In the genomic region with DNA sequence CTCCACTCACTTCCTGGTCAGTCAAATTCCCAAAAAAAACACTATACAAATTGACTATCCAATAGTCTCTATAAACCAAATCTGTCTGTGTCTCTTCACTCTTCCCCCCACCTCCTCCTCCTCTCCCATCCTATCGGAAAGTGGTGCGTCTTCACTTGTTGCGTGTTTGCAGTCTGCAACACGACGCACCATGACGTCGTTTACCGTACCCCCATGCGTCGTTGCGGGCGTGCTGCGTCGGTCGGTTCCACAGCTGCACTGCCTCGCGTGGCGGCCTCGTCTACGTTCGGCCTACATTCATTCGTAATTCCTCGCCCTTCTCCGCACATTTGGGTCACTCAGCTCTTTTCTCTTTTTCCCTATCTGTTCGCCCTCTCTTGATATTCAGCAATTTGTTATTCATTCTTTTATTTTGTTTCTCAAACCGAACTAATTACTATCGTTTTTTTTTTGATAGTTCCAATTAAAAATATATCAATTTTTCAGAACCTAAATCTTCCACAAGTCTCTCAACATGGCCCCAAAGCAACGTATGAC, we compare ENCODE assay signal across 4 worm cellular contexts.
TF ChIP-seq lines count a peak whose summit lies in the region.

A gene (plus strand): TSS at position 487 of the 537 bp plus-strand sequence.

TF ChIP-seq in whole organism, L2 larva, 48 proteins besides CTCF, POLR2A, EP300 and RAD21 (continued from another document):
- TF ChIP-seq alr-1 (tag; optimal IDR thresholded peaks at IDR 0.05; lab: Kevin White, UChicago), result no peak
- TF ChIP-seq egl-27 (tag; optimal IDR thresholded peaks at IDR 0.05; lab: Kevin White, UChicago), result peak; percentile 98
- TF ChIP-seq unc-39 (tag; optimal IDR thresholded peaks at IDR 0.05; lab: Kevin White, UChicago), result peak; percentile 78
- no peak for TF ChIP-seq elt-1 (tag; optimal IDR thresholded peaks at IDR 0.05; lab: Kevin White, UChicago)
- peak; percentile 95 for TF ChIP-seq ztf-4 (tag; optimal IDR thresholded peaks at IDR 0.05; lab: Kevin White, UChicago)
- no peak for TF ChIP-seq ztf-1 (GFP tag; conservative IDR thresholded peaks at IDR 0.05; lab: Robert Waterston, UW)
- TF ChIP-seq nhr-12 (tag; optimal IDR thresholded peaks at IDR 0.05; lab: Kevin White, UChicago), result no peak
- peak; percentile 13 for TF ChIP-seq mbf-1 (tag; optimal IDR thresholded peaks at IDR 0.05; lab: Kevin White, UChicago)
- TF ChIP-seq elt-3 (tag; optimal IDR thresholded peaks at IDR 0.05; lab: Kevin White, UChicago), result no peak
- peak; percentile 98 for TF ChIP-seq lin-13 (GFP tag; optimal IDR thresholded peaks at IDR 0.05; lab: Kevin White, UChicago)
- TF ChIP-seq unc-62 (GFP tag; optimal IDR thresholded peaks at IDR 0.05; lab: Kevin White, UChicago), result peak; percentile 71
- TF ChIP-seq ztf-11 (tag; optimal IDR thresholded peaks at IDR 0.05; lab: Kevin White, UChicago), result peak; percentile 53
- TF ChIP-seq nhr-6 (tag; optimal IDR thresholded peaks at IDR 0.05; lab: Kevin White, UChicago), result peak; percentile 95
- peak; percentile 89 for TF ChIP-seq nhr-10 (tag; optimal IDR thresholded peaks at IDR 0.05; lab: Kevin White, UChicago)
- TF ChIP-seq ceh-82 (tag; optimal IDR thresholded peaks at IDR 0.05; lab: Kevin White, UChicago), result peak; percentile 93
- peak; percentile 99 for TF ChIP-seq sma-3 (GFP tag; optimal IDR thresholded peaks at IDR 0.05; lab: Kevin White, UChicago)
- peak; percentile 96 to 97 for TF ChIP-seq mdl-1 (tag; optimal IDR thresholded peaks at IDR 0.05; lab: Kevin White, UChicago)
- no peak for TF ChIP-seq ama-1 (optimal IDR thresholded peaks at IDR 0.05; lab: Kevin White, UChicago)
- peak; percentile 91 for TF ChIP-seq snpc-4 (tag; optimal IDR thresholded peaks at IDR 0.05; lab: Kevin White, UChicago)
- peak; percentile 73 for TF ChIP-seq R02D3.7 (tag; optimal IDR thresholded peaks at IDR 0.05; lab: Kevin White, UChicago)
- peak; percentile 93 for TF ChIP-seq lin-11 (tag; optimal IDR thresholded peaks at IDR 0.05; lab: Kevin White, UChicago)
- TF ChIP-seq mab-5 (tag; optimal IDR thresholded peaks at IDR 0.05; lab: Kevin White, UChicago), result peak; percentile 90
- peak; percentile 99 for TF ChIP-seq nhr-21 (tag; optimal IDR thresholded peaks at IDR 0.05; lab: Kevin White, UChicago)
- TF ChIP-seq nhr-77 (tag; optimal IDR thresholded peaks at IDR 0.05; lab: Kevin White, UChicago), result peak; percentile 91
- peak; percentile 64 for TF ChIP-seq skn-1 (tag; optimal IDR thresholded peaks at IDR 0.05; lab: Kevin White, UChicago)
- TF ChIP-seq ceh-16 (tag; optimal IDR thresholded peaks at IDR 0.05; lab: Kevin White, UChicago), result peak; percentile 98
- TF ChIP-seq nhr-237 (tag; optimal IDR thresholded peaks at IDR 0.05; lab: Kevin White, UChicago), result peak; percentile 78
- TF ChIP-seq C34F6.9 (tag; optimal IDR thresholded peaks at IDR 0.05; lab: Kevin White, UChicago), result peak; percentile 94

TF ChIP-seq in whole organism, L4 larva, 104 proteins besides CTCF, POLR2A, EP300 and RAD21 (continued from another document and continues in another):
- TF ChIP-seq nhr-28 (tag; optimal IDR thresholded peaks at IDR 0.05; lab: Kevin White, UChicago) (peak; percentile 98), Y48G9A.11 (GFP tag; IDR thresholded peaks at IDR 0.05; lab: Robert Waterston, UW) (peak; percentile 49; the same call in 1 of the 2 replicates), lin-38 (GFP tag; IDR thresholded peaks at IDR 0.05; lab: Robert Waterston, UW) (peak; percentile 93), Y105C5A.15 (GFP tag; IDR thresholded peaks at IDR 0.05; lab: Robert Waterston, UW) (0 out of 2 replicates have a peak, but pooled peaks have one; percentile 55), nhr-11 (tag; optimal IDR thresholded peaks at IDR 0.05; lab: Kevin White, UChicago) (peak; percentile 96), daf-19 (GFP tag; conservative IDR thresholded peaks at IDR 0.05; lab: Robert Waterston, UW) (no peak), nhr-102 (tag; optimal IDR thresholded peaks at IDR 0.05; lab: Kevin White, UChicago) (peak; percentile 98), aha-1 (tag; lab: Kevin White, UChicago) (peak; percentile 100), pha-4 (GFP tag; IDR thresholded peaks at IDR 0.05; lab: Robert Waterston, UW) (peak; percentile 99), pha-4 (tag; optimal IDR thresholded peaks at IDR 0.05; lab: Kevin White, UChicago) (peak; percentile 51), Y75B8A.6 (GFP tag; IDR thresholded peaks at IDR 0.05; lab: Robert Waterston, UW) (peak; percentile 96), ama-1 (optimal IDR thresholded peaks at IDR 0.05; lab: Kevin White, UChicago) (peak; percentile 30), cey-2 (tag; optimal IDR thresholded peaks at IDR 0.05; lab: Kevin White, UChicago; ENCODE audit: borderline replicate concordance, insufficient read depth) (no peak), hlh-11 (tag; optimal IDR thresholded peaks at IDR 0.05; lab: Kevin White, UChicago) (peak; percentile 100), unc-39 (tag; optimal IDR thresholded peaks at IDR 0.05; lab: Kevin White, UChicago) (peak; percentile 42), lsy-2 (tag; optimal IDR thresholded peaks at IDR 0.05; lab: Kevin White, UChicago) (peak; percentile 100), nhr-237 (tag; optimal IDR thresholded peaks at IDR 0.05; lab: Kevin White, UChicago) (peak; percentile 76), dpl-1 (GFP tag; optimal IDR thresholded peaks at IDR 0.05; lab: Kevin White, UChicago) (peak; percentile 85), lin-29 (GFP tag; IDR thresholded peaks at IDR 0.05; lab: Robert Waterston, UW) (peak; percentile 95), mep-1 (tag; optimal IDR thresholded peaks at IDR 0.05; lab: Kevin White, UChicago) (peak; percentile 99), fos-1 (tag; optimal IDR thresholded peaks at IDR 0.05; lab: Kevin White, UChicago) (peak; percentile 90), snpc-4 (tag; optimal IDR thresholded peaks at IDR 0.05; lab: Kevin White, UChicago) (peak; percentile 42), daf-16 (GFP tag; optimal IDR thresholded peaks at IDR 0.05; lab: Kevin White, UChicago) (peak; percentile 94), daf-16 (tag; optimal IDR thresholded peaks at IDR 0.05; lab: Kevin White, UChicago) (peak; percentile 80), hif-1 (tag; optimal IDR thresholded peaks at IDR 0.05; lab: Kevin White, UChicago) (peak; percentile 80 to 97), saeg-2 (GFP tag; IDR thresholded peaks at IDR 0.05; lab: Robert Waterston, UW) (peak; percentile 98), vab-7 (GFP tag; IDR thresholded peaks at IDR 0.05; lab: Robert Waterston, UW) (peak; percentile 93), dmd-8 (GFP tag; IDR thresholded peaks at IDR 0.05; lab: Robert Waterston, UW) (peak; percentile 81), attf-4 (tag; optimal IDR thresholded peaks at IDR 0.05; lab: Kevin White, UChicago) (peak; percentile 56), Y5F2A.4 (GFP tag; optimal IDR thresholded peaks at IDR 0.05; lab: Kevin White, UChicago) (peak; percentile 85), nhr-77 (tag; optimal IDR thresholded peaks at IDR 0.05; lab: Kevin White, UChicago) (peak; percentile 98), nhr-10 (tag; optimal IDR thresholded peaks at IDR 0.05; lab: Kevin White, UChicago) (peak; percentile 94), nhr-76 (tag; optimal IDR thresholded peaks at IDR 0.05; lab: Kevin White, UChicago) (peak; percentile 47)

TF ChIP-seq in whole organism, late embryonic, 69 proteins besides CTCF, POLR2A, EP300 and RAD21 (continued from another document and continues in another):
- TF ChIP-seq hlh-8 (tag; optimal IDR thresholded peaks at IDR 0.05; lab: Kevin White, UChicago) (peak; percentile 77), madf-2 (tag; optimal IDR thresholded peaks at IDR 0.05; lab: Kevin White, UChicago) (peak; percentile 70), pax-1 (tag; optimal IDR thresholded peaks at IDR 0.05; lab: Kevin White, UChicago) (peak; percentile 64), ceh-18 (tag; optimal IDR thresholded peaks at IDR 0.05; lab: Kevin White, UChicago) (peak; percentile 97), T23F11.4 (GFP tag; optimal IDR thresholded peaks at IDR 0.05; lab: Kevin White, UChicago) (peak; percentile 55), ceh-48 (tag; optimal IDR thresholded peaks at IDR 0.05; lab: Kevin White, UChicago) (peak; percentile 45), zip-5 (tag; optimal IDR thresholded peaks at IDR 0.05; lab: Kevin White, UChicago) (no peak), ceh-45 (GFP tag; IDR thresholded peaks at IDR 0.05; lab: Robert Waterston, UW) (no peak), ref-2 (tag; optimal IDR thresholded peaks at IDR 0.05; lab: Kevin White, UChicago) (peak; percentile 96), ztf-16 (tag; optimal IDR thresholded peaks at IDR 0.05; lab: Kevin White, UChicago) (peak; percentile 84), npax-4 (tag; optimal IDR thresholded peaks at IDR 0.05; lab: Kevin White, UChicago) (peak; percentile 6), ets-4 (tag; optimal IDR thresholded peaks at IDR 0.05; lab: Kevin White, UChicago) (peak; percentile 78), pha-2 (tag; optimal IDR thresholded peaks at IDR 0.05; lab: Kevin White, UChicago) (peak; percentile 67), tbx-2 (tag; optimal IDR thresholded peaks at IDR 0.05; lab: Kevin White, UChicago) (peak; percentile 97), mec-3 (tag; optimal IDR thresholded peaks at IDR 0.05; lab: Kevin White, UChicago; ENCODE audit: borderline replicate concordance) (peak; percentile 66), pag-3 (tag; optimal IDR thresholded peaks at IDR 0.05; lab: Kevin White, UChicago; ENCODE audit: borderline replicate concordance) (peak; percentile 52), ceh-34 (tag; optimal IDR thresholded peaks at IDR 0.05; lab: Kevin White, UChicago) (peak; percentile 92), fax-1 (tag; optimal IDR thresholded peaks at IDR 0.05; lab: Kevin White, UChicago) (peak; percentile 43), pat-9 (tag; optimal IDR thresholded peaks at IDR 0.05; lab: Kevin White, UChicago) (peak; percentile 49), nhr-11 (tag; optimal IDR thresholded peaks at IDR 0.05; lab: Kevin White, UChicago) (no peak), ttx-3 (tag; optimal IDR thresholded peaks at IDR 0.05; lab: Kevin White, UChicago) (peak; percentile 21), pha-4 (tag; optimal IDR thresholded peaks at IDR 0.05; lab: Kevin White, UChicago) (no peak), unc-3 (GFP tag; conservative IDR thresholded peaks at IDR 0.05; lab: Robert Waterston, UW) (peak; percentile 44; the same call in 1 of the 2 replicates), unc-3 (tag; optimal IDR thresholded peaks at IDR 0.05; lab: Kevin White, UChicago) (peak; percentile 62), ceh-30 (tag; optimal IDR thresholded peaks at IDR 0.05; lab: Kevin White, UChicago) (no peak), hlh-13 (GFP tag; optimal IDR thresholded peaks at IDR 0.05; lab: Kevin White, UChicago) (no peak), sox-2 (GFP tag; IDR thresholded peaks at IDR 0.05; lab: Robert Waterston, UW) (no peak), tbx-7 (tag; optimal IDR thresholded peaks at IDR 0.05; lab: Kevin White, UChicago) (peak; percentile 74), lin-11 (tag; optimal IDR thresholded peaks at IDR 0.05; lab: Kevin White, UChicago) (peak; percentile 13), unc-86 (tag; optimal IDR thresholded peaks at IDR 0.05; lab: Kevin White, UChicago) (peak; percentile 38), sox-4 (tag; optimal IDR thresholded peaks at IDR 0.05; lab: Kevin White, UChicago) (peak; percentile 62), pros-1 (tag; optimal IDR thresholded peaks at IDR 0.05; lab: Kevin White, UChicago) (peak; percentile 98), ama-1 (optimal IDR thresholded peaks at IDR 0.05; lab: Kevin White, UChicago) (no peak), ceh-19 (GFP tag; optimal IDR thresholded peaks at IDR 0.05; lab: Kevin White, UChicago) (peak; percentile 37), unc-42 (tag; optimal IDR thresholded peaks at IDR 0.05; lab: Kevin White, UChicago) (peak; percentile 81), elt-4 (tag; optimal IDR thresholded peaks at IDR 0.05; lab: Kevin White, UChicago) (no peak)

TF ChIP-seq in whole organism, mixed stage, embryonic, 35 proteins besides CTCF, POLR2A, EP300 and RAD21 (continued from another document):
- peak; percentile 67 for TF ChIP-seq M03D4.4 (tag; optimal IDR thresholded peaks at IDR 0.05; lab: Kevin White, UChicago)
- peak; percentile 28 for TF ChIP-seq zip-8 (tag; optimal IDR thresholded peaks at IDR 0.05; lab: Kevin White, UChicago)
- peak; percentile 51 for TF ChIP-seq ceh-83 (GFP tag; optimal IDR thresholded peaks at IDR 0.05; lab: Kevin White, UChicago)
- peak; percentile 30 for TF ChIP-seq elt-1 (tag; optimal IDR thresholded peaks at IDR 0.05; lab: Kevin White, UChicago; ENCODE audit: borderline replicate concordance, insufficient read depth)
- peak; percentile 100 for TF ChIP-seq lsy-2 (tag; optimal IDR thresholded peaks at IDR 0.05; lab: Kevin White, UChicago)
- TF ChIP-seq sptf-1 (tag; optimal IDR thresholded peaks at IDR 0.05; lab: Kevin White, UChicago), result peak; percentile 91
- peak; percentile 89 for TF ChIP-seq nhr-237 (tag; optimal IDR thresholded peaks at IDR 0.05; lab: Kevin White, UChicago)
- TF ChIP-seq bed-3 (GFP tag; optimal IDR thresholded peaks at IDR 0.05; lab: Kevin White, UChicago), result no peak
